Fruit fly (Drosophila melanogaster) Kc167 (cell line): ENCODE data around the gene CG17242.

Experiments
- insv ChIP-seq: fragments of >200 bp; optimal IDR thresholded peaks from 3 replicates; lab custom pipeline; 2018; ENCODE audit warnings: missing external identifiers
- psq ChIP-seq: fragments of >200 bp; optimal IDR thresholded peaks from 2 replicates; lab custom pipeline; 2017; ENCODE audit warnings: missing external identifiers

dm6 chr2L:2238151-2238550 lies 30.8 kb downstream of the CG17242 start, which contains the start of gene Tengl3:
- TF ChIP-seq insv = no peak
- TF ChIP-seq psq (lab: Kevin White, UChicago) = no peak
